Fruit fly (Drosophila melanogaster) whole organism, wandering third instar larva: Measurements from ENCODE around the gene CG14427.

ENCODE experiments used
- Abd-B ChIP-seq: fragments of >200 bp; optimal IDR thresholded peaks from 2 replicates; lab custom pipeline; 2017; ENCODE audit warnings: missing biosample characterization, missing genetic modification characterization
- CG32264 ChIP-seq: fragments of 200-800 bp; sonication (Bioruptor generic); optimal IDR thresholded peaks from 2 replicates; lab custom pipeline; 2016; ENCODE audit warnings: missing biosample characterization, missing genetic modification characterization
- CG9705 ChIP-seq: fragments of 200-800 bp; sonication (Bioruptor generic); optimal IDR thresholded peaks from 2 replicates; lab custom pipeline; 2018; ENCODE audit warnings: missing biosample characterization, mild to moderate bottlenecking, missing genetic modification characterization
- CrebA ChIP-seq: fragments of 200-800 bp; sonication (Bioruptor generic); optimal IDR thresholded peaks from 2 replicates; lab custom pipeline; 2016; ENCODE audit warnings: missing biosample characterization, mild to moderate bottlenecking, missing genetic modification characterization, borderline replicate concordance
- Dfd ChIP-seq: fragments of >200 bp; optimal IDR thresholded peaks from 2 replicates; lab custom pipeline; 2017; ENCODE audit warnings: missing biosample characterization, missing genetic modification characterization
- Dif ChIP-seq: fragments of 200-275, 200-300 bp; sonication (Bioruptor generic); optimal IDR thresholded peaks from 2 replicates; lab custom pipeline; 2018; ENCODE audit warnings: missing biosample characterization, missing genetic modification characterization; ENCODE audit not compliant: partially characterized antibody
- GATAd ChIP-seq: sonication (Bioruptor generic); optimal IDR thresholded peaks from 2 replicates; lab custom pipeline; 2016; ENCODE audit warnings: missing biosample characterization, missing genetic modification characterization
- HLH106 ChIP-seq: fragments of 200-800 bp; optimal IDR thresholded peaks from 3 replicates; lab custom pipeline; 2019; ENCODE audit warnings: missing biosample characterization, mild to moderate bottlenecking, missing genetic modification characterization, moderate library complexity
- Hnf4 ChIP-seq: fragments of 200-800 bp; sonication (Bioruptor generic); optimal IDR thresholded peaks from 2 replicates; lab custom pipeline; 2016; ENCODE audit warnings: missing biosample characterization, mild to moderate bottlenecking, missing genetic modification characterization
- Hr78 ChIP-seq: fragments of >200 bp; optimal IDR thresholded peaks from 2 replicates; lab custom pipeline; 2017; ENCODE audit warnings: missing biosample characterization, missing genetic modification characterization
- Hr83 ChIP-seq: fragments of 200-300 bp; sonication (Bioruptor generic); optimal IDR thresholded peaks from 2 replicates; lab custom pipeline; 2016; ENCODE audit warnings: missing biosample characterization, mild to moderate bottlenecking, missing genetic modification characterization, moderate library complexity; ENCODE audit not compliant: poor library complexity, severe bottlenecking
- Jra ChIP-seq: sonication (Bioruptor generic); optimal IDR thresholded peaks from 2 replicates; lab custom pipeline; 2016; ENCODE audit warnings: missing biosample characterization, missing genetic modification characterization
- Mio ChIP-seq: sonication (Bioruptor generic); optimal IDR thresholded peaks from 2 replicates; lab custom pipeline; 2016; ENCODE audit warnings: missing biosample characterization, missing genetic modification characterization
- Myc ChIP-seq: fragments of >200 bp; optimal IDR thresholded peaks from 2 replicates; lab custom pipeline; 2017
- N ChIP-seq: fragments of >200 bp; optimal IDR thresholded peaks from 2 replicates; lab custom pipeline; 2018; ENCODE audit warnings: missing biosample characterization, missing external identifiers, missing genetic modification characterization
- OdsH ChIP-seq: fragments of 200-800 bp; sonication (Bioruptor generic); optimal IDR thresholded peaks from 2 replicates; lab custom pipeline; 2016; ENCODE audit warnings: missing biosample characterization, mild to moderate bottlenecking, missing genetic modification characterization
- Rel ChIP-seq, 2 experiments: fragments of 200-800 bp; sonication (Bioruptor generic) in 1 of 2; optimal IDR thresholded peaks; 2 replicates in 1 of 2; 3 replicates in 1 of 2; lab custom pipeline; 2016 to 2019; ENCODE audit warnings: mild to moderate bottlenecking in 2 of 2, missing biosample characterization in 2 of 2, missing genetic modification characterization in 2 of 2, moderate library complexity in 1 of 2
- Sp1 ChIP-seq: fragments of 200-800 bp; sonication (Bioruptor generic); optimal IDR thresholded peaks from 3 replicates; lab custom pipeline; 2019; ENCODE audit warnings: missing biosample characterization, mild to moderate bottlenecking, missing genetic modification characterization, moderate library complexity
- Vsx2 ChIP-seq: fragments of 200-300, 225-300 bp; sonication (Bioruptor generic); optimal IDR thresholded peaks from 2 replicates; lab custom pipeline; 2018; ENCODE audit warnings: missing biosample characterization, missing genetic modification characterization; ENCODE audit not compliant: partially characterized antibody
- br ChIP-seq: fragments of 200-800 bp; sonication (Bioruptor generic); optimal IDR thresholded peaks from 2 replicates; lab custom pipeline; 2016; ENCODE audit warnings: missing biosample characterization, missing genetic modification characterization
- brk ChIP-seq: fragments of 200-800 bp; sonication (Bioruptor generic); optimal IDR thresholded peaks from 2 replicates; lab custom pipeline; 2016; ENCODE audit warnings: missing biosample characterization, mild to moderate bottlenecking, missing genetic modification characterization
- dl ChIP-seq, 2 experiments: fragments of 175-275, 200-275 bp in 1 of 2; fragments of 200-275 bp in 1 of 2; sonication (Bioruptor generic); optimal IDR thresholded peaks; lab custom pipeline; 2018; ENCODE audit warnings: mild to moderate bottlenecking in 2 of 2, missing biosample characterization in 2 of 2, missing genetic modification characterization in 2 of 2, moderate library complexity in 2 of 2; ENCODE audit not compliant: partially characterized antibody in 2 of 2, insufficient read depth in 1 of 2
- dmrt93B ChIP-seq: fragments of 200-800 bp; sonication (Bioruptor generic); optimal IDR thresholded peaks from 2 replicates; lab custom pipeline; 2018; ENCODE audit warnings: missing biosample characterization, mild to moderate bottlenecking, missing genetic modification characterization
- dsf ChIP-seq: sonication (Bioruptor generic); optimal IDR thresholded peaks from 2 replicates; lab custom pipeline; 2016; ENCODE audit warnings: missing biosample characterization, missing genetic modification characterization, borderline replicate concordance
- ey ChIP-seq: fragments of 200-800 bp; sonication (Bioruptor generic); optimal IDR thresholded peaks from 2 replicates; lab custom pipeline; 2016; ENCODE audit warnings: missing biosample characterization, missing genetic modification characterization
- foxo ChIP-seq, 2 experiments: fragments of 200-800 bp; sonication (Bioruptor generic); optimal IDR thresholded peaks; 2 replicates in 1 of 2; 3 replicates in 1 of 2; lab custom pipeline; 2016 to 2017; ENCODE audit warnings: missing biosample characterization in 2 of 2, missing genetic modification characterization in 2 of 2
- fru ChIP-seq: fragments of 200-800 bp; sonication (Bioruptor generic); optimal IDR thresholded peaks from 3 replicates; lab custom pipeline; 2016; ENCODE audit warnings: missing biosample characterization, mild to moderate bottlenecking, missing genetic modification characterization
- h ChIP-seq: fragments of 200-800 bp; sonication (Bioruptor generic); optimal IDR thresholded peaks from 3 replicates; lab custom pipeline; 2016; ENCODE audit warnings: missing biosample characterization, mild to moderate bottlenecking, missing genetic modification characterization
- jim ChIP-seq: fragments of 175-275, 200-325 bp; sonication (Bioruptor generic); optimal IDR thresholded peaks from 2 replicates; lab custom pipeline; 2016; ENCODE audit warnings: missing biosample characterization, mild to moderate bottlenecking, missing genetic modification characterization
- lola ChIP-seq: fragments of >200 bp; optimal IDR thresholded peaks from 2 replicates; lab custom pipeline; 2017; ENCODE audit warnings: missing biosample characterization, missing genetic modification characterization
- pan ChIP-seq: fragments of >200 bp; optimal IDR thresholded peaks from 2 replicates; lab custom pipeline; 2017
- psq ChIP-seq: fragments of 200-800 bp; sonication (Bioruptor generic); optimal IDR thresholded peaks from 3 replicates; lab custom pipeline; 2017; ENCODE audit warnings: missing biosample characterization, mild to moderate bottlenecking, missing genetic modification characterization, moderate library complexity
- rgr ChIP-seq: fragments of 200-800 bp; sonication (Bioruptor generic); optimal IDR thresholded peaks from 3 replicates; lab custom pipeline; 2016; ENCODE audit warnings: missing biosample characterization, mild to moderate bottlenecking, missing genetic modification characterization
- sage ChIP-seq: fragments of 200-800 bp; sonication (Bioruptor generic); optimal IDR thresholded peaks from 2 replicates; lab custom pipeline; 2016; ENCODE audit warnings: missing biosample characterization, mild to moderate bottlenecking, missing genetic modification characterization
- sv ChIP-seq: fragments of 200-800 bp; sonication (Bioruptor generic); optimal IDR thresholded peaks from 3 replicates; lab custom pipeline; 2016; ENCODE audit warnings: missing biosample characterization, missing genetic modification characterization
- tai ChIP-seq: sonication (Bioruptor generic); optimal IDR thresholded peaks from 2 replicates; lab custom pipeline; 2016; ENCODE audit warnings: missing biosample characterization, missing genetic modification characterization
- usp ChIP-seq: fragments of >200 bp; optimal IDR thresholded peaks from 2 replicates; lab custom pipeline; 2017; ENCODE audit warnings: missing biosample characterization, missing genetic modification characterization
- woc ChIP-seq: sonication (Bioruptor generic); optimal IDR thresholded peaks from 2 replicates; lab custom pipeline; 2016; ENCODE audit warnings: missing biosample characterization, mild to moderate bottlenecking, missing genetic modification characterization

CG14427 gene

dm6 chrX:7000444-7001134 lies 39.8 kb upstream of the CG14427 start:
- TF ChIP-seq GATAd (no peak), Sp1 (GFP tag; lab: Kevin White, UChicago) (peak; percentile 29), psq (peak; percentile 55), CG9705 (GFP tag; lab: Kevin White, UChicago) (no peak), woc (GFP tag; lab: Kevin White, UChicago) (peak; percentile 86), tai (GFP tag; lab: Kevin White, UChicago) (peak; percentile 25), fru (GFP tag; lab: Kevin White, UChicago) (peak; percentile 57), Myc (lab: Kevin White, UChicago) (no peak), Dfd (GFP tag; lab: Kevin White, UChicago) (no peak), dl (GFP tag; optimal IDR thresholded peaks at IDR 0.05; lab: Kevin White, UChicago; ENCODE audit: insufficient read depth in 1 of 2, partially characterized antibody in 2 of 2) (peak; percentile 19 to 20), Vsx2 (GFP tag; lab: Kevin White, UChicago) (peak; percentile 63), Dif (peak; percentile 51), sage (GFP tag; lab: Kevin White, UChicago) (no peak), Hr83 (no peak)

- TF ChIP-seq sage (GFP tag; lab: Kevin White, UChicago) = peak; percentile 57
- peak; percentile 76 for TF ChIP-seq h
- no peak for TF ChIP-seq Myc (lab: Kevin White, UChicago)
- no peak for TF ChIP-seq dsf (GFP tag; lab: Kevin White, UChicago)
- no peak for TF ChIP-seq Jra (GFP tag; lab: Kevin White, UChicago)
- TF ChIP-seq Hr78 (GFP tag; lab: Kevin White, UChicago) = no peak
- TF ChIP-seq lola (GFP tag; lab: Kevin White, UChicago) = no peak
- TF ChIP-seq jim (GFP tag; lab: Kevin White, UChicago) = no peak
- no peak for TF ChIP-seq dl (GFP tag; optimal IDR thresholded peaks at IDR 0.05; lab: Kevin White, UChicago; ENCODE audit: insufficient read depth in 1 of 2, partially characterized antibody in 2 of 2)
- no peak for TF ChIP-seq CG9705 (GFP tag; lab: Kevin White, UChicago)
- TF ChIP-seq Dfd (GFP tag; lab: Kevin White, UChicago) = no peak
- TF ChIP-seq Vsx2 (GFP tag; lab: Kevin White, UChicago) = no peak
- peak; percentile 32 for TF ChIP-seq dmrt93B (GFP tag; lab: Kevin White, UChicago)
- no peak for TF ChIP-seq usp (GFP tag; lab: Kevin White, UChicago)
- no peak for TF ChIP-seq Abd-B (GFP tag; lab: Kevin White, UChicago)
- TF ChIP-seq OdsH (GFP tag; lab: Kevin White, UChicago) = peak; percentile 64
- no peak for TF ChIP-seq CG32264 (GFP tag; lab: Kevin White, UChicago)
- no peak for TF ChIP-seq pan (lab: Kevin White, UChicago)
- no peak for TF ChIP-seq N (GFP tag; lab: Kevin White, UChicago)
- TF ChIP-seq Rel (GFP tag; optimal IDR thresholded peaks at IDR 0.05; lab: Kevin White, UChicago) = no peak
- no peak for TF ChIP-seq Rel (tag; optimal IDR thresholded peaks at IDR 0.05; lab: Kevin White, UChicago)
- no peak for TF ChIP-seq CrebA (GFP tag; lab: Kevin White, UChicago)
- TF ChIP-seq tai (GFP tag; lab: Kevin White, UChicago) = no peak
- TF ChIP-seq psq = peak; percentile 54
- no peak for TF ChIP-seq Mio
- TF ChIP-seq rgr (GFP tag; lab: Kevin White, UChicago) = peak; percentile 72
- TF ChIP-seq fru (GFP tag; lab: Kevin White, UChicago) = peak; percentile 50
- TF ChIP-seq Hr83 = no peak
- peak; percentile 64 for TF ChIP-seq br (GFP tag; lab: Kevin White, UChicago)
- TF ChIP-seq GATAd = no peak
- TF ChIP-seq Hnf4 (GFP tag; lab: Kevin White, UChicago) = peak; percentile 46
- peak; percentile 57 for TF ChIP-seq woc (GFP tag; lab: Kevin White, UChicago)
- no peak for TF ChIP-seq Dif
- TF ChIP-seq sv (GFP tag; lab: Kevin White, UChicago) = no peak
- peak; percentile 38 for TF ChIP-seq ey (GFP tag; lab: Kevin White, UChicago)
- peak; percentile 65 for TF ChIP-seq HLH106 (tag; lab: Kevin White, UChicago)
- TF ChIP-seq Sp1 (GFP tag; lab: Kevin White, UChicago) = peak; percentile 50
- peak in 1 of 2 experiments; percentile 53 for TF ChIP-seq foxo (GFP tag; optimal IDR thresholded peaks at IDR 0.05; lab: Kevin White, UChicago)
- peak; percentile 48 for TF ChIP-seq brk (GFP tag; lab: Kevin White, UChicago)
These were observed 39.2 kb upstream of the CG14427 start for dm6 chrX:7001135-7001769.
